Fruit fly (Drosophila melanogaster) whole organism, embryonic: ENCODE data around the gene GABPI.

Experiments used
- Adf1 ChIP-seq: fragments of 200-800 bp; sonication (Bioruptor generic); IDR thresholded peaks from 2 replicates; pipeline ENCODE4 v1.3.6; 2022; ENCODE audit warnings: missing biosample characterization, missing genetic modification characterization
- CG10267 ChIP-seq: fragments of 200-800 bp; sonication (Bioruptor generic); optimal IDR thresholded peaks from 2 replicates; lab custom pipeline; 2018; ENCODE audit warnings: missing biosample characterization, mild to moderate bottlenecking, missing genetic modification characterization, moderate library complexity
- CG10565 ChIP-seq: fragments of 200-800 bp; sonication (Bioruptor generic); optimal IDR thresholded peaks from 3 replicates; lab custom pipeline; 2016; ENCODE audit warnings: missing biosample characterization, mild to moderate bottlenecking, missing genetic modification characterization
- CG11456 ChIP-seq: fragments of 200-800 bp; sonication (Bioruptor generic); IDR thresholded peaks from 3 replicates; pipeline ENCODE4 v1.3.6; 2022; ENCODE audit warnings: missing biosample characterization, missing genetic modification characterization
- CG12219 ChIP-seq: fragments of 200-800 bp; sonication (Bioruptor generic); optimal IDR thresholded peaks from 3 replicates; lab custom pipeline; 2018; ENCODE audit warnings: missing biosample characterization, mild to moderate bottlenecking, missing genetic modification characterization
- CG12391 ChIP-seq: fragments of 200-800 bp; sonication (Bioruptor generic); optimal IDR thresholded peaks from 3 replicates; lab custom pipeline; 2018; ENCODE audit warnings: missing biosample characterization, mild to moderate bottlenecking, missing genetic modification characterization, moderate library complexity
- CG13624 ChIP-seq: fragments of 200-800 bp; sonication (Bioruptor generic); optimal IDR thresholded peaks from 2 replicates; lab custom pipeline; 2016; ENCODE audit warnings: missing biosample characterization, missing genetic modification characterization
- CG15269 ChIP-seq: fragments of 200-800 bp; sonication (Bioruptor generic); optimal IDR thresholded peaks from 2 replicates; lab custom pipeline; 2018; ENCODE audit warnings: missing biosample characterization, mild to moderate bottlenecking, missing genetic modification characterization, moderate library complexity
- CG1529 ChIP-seq: fragments of 200-800 bp; sonication (Bioruptor generic); optimal IDR thresholded peaks from 3 replicates; lab custom pipeline; 2018; ENCODE audit warnings: missing biosample characterization, missing genetic modification characterization
- CG15479 ChIP-seq: fragments of 200-800 bp; sonication (Bioruptor generic); optimal IDR thresholded peaks from 3 replicates; lab custom pipeline; 2019; ENCODE audit warnings: missing biosample characterization, mild to moderate bottlenecking, missing genetic modification characterization, moderate library complexity
- CG1603 ChIP-seq: fragments of 200-800 bp; sonication (Bioruptor generic); optimal IDR thresholded peaks from 2 replicates; lab custom pipeline; 2019; ENCODE audit warnings: missing biosample characterization, mild to moderate bottlenecking, missing genetic modification characterization, moderate library complexity
- CG16779 ChIP-seq: fragments of 200-800 bp; sonication (Bioruptor generic); IDR thresholded peaks from 2 replicates; pipeline ENCODE4 v1.3.6; 2022; ENCODE audit warnings: missing biosample characterization, missing genetic modification characterization
- CG17328 ChIP-seq: fragments of 200-800 bp; sonication (Bioruptor generic); IDR thresholded peaks from 2 replicates; pipeline ENCODE4 v1.3.6; 2022; ENCODE audit warnings: missing biosample characterization, missing genetic modification characterization
- CG18476 ChIP-seq: fragments of 200-800 bp; sonication (Bioruptor generic); optimal IDR thresholded peaks from 2 replicates; lab custom pipeline; 2016; ENCODE audit warnings: missing biosample characterization, mild to moderate bottlenecking, missing genetic modification characterization
- CG2199 ChIP-seq: fragments of 200-800 bp; sonication (Bioruptor generic); IDR thresholded peaks from 3 replicates; pipeline ENCODE4 v1.3.6; 2022; ENCODE audit warnings: missing biosample characterization, missing genetic modification characterization
- CG3281 ChIP-seq: fragments of 200-800 bp; sonication (Bioruptor generic); optimal IDR thresholded peaks from 3 replicates; lab custom pipeline; 2017; ENCODE audit warnings: missing biosample characterization, mild to moderate bottlenecking, missing genetic modification characterization
- CG3407 ChIP-seq: fragments of 200-800 bp; sonication (Bioruptor generic); optimal IDR thresholded peaks from 2 replicates; lab custom pipeline; 2018; ENCODE audit warnings: missing biosample characterization, mild to moderate bottlenecking, missing genetic modification characterization
- CG34376 ChIP-seq: fragments of 200-800 bp; sonication (Bioruptor generic); optimal IDR thresholded peaks from 2 replicates; lab custom pipeline; 2018; ENCODE audit warnings: missing biosample characterization, mild to moderate bottlenecking, missing genetic modification characterization
- CG34422 ChIP-seq: fragments of 200-800 bp; sonication (Bioruptor generic); IDR thresholded peaks from 3 replicates; pipeline ENCODE4 v1.3.6; 2022; ENCODE audit warnings: missing biosample characterization, missing genetic modification characterization
- CG3847 ChIP-seq: fragments of 200-800 bp; sonication (Bioruptor generic); IDR thresholded peaks from 2 replicates; pipeline ENCODE4 v1.3.6; 2022; ENCODE audit warnings: missing biosample characterization, missing genetic modification characterization
- CG4617 ChIP-seq: fragments of 200-800 bp; sonication (Bioruptor generic); optimal IDR thresholded peaks from 3 replicates; lab custom pipeline; 2016; ENCODE audit warnings: missing biosample characterization, missing genetic modification characterization, borderline replicate concordance
- CG4730 ChIP-seq: fragments of 200-800 bp; sonication (Bioruptor generic); IDR thresholded peaks from 2 replicates; pipeline ENCODE4 v1.3.6; 2022; ENCODE audit warnings: missing biosample characterization, missing genetic modification characterization
- CG4854 ChIP-seq: fragments of 200-800 bp; sonication (Bioruptor generic); optimal IDR thresholded peaks from 2 replicates; lab custom pipeline; 2016; ENCODE audit warnings: missing biosample characterization, missing genetic modification characterization, inconsistent platforms
- CG6175 ChIP-seq: fragments of 200-800 bp; sonication (Bioruptor generic); IDR thresholded peaks from 3 replicates; pipeline ENCODE4 v1.3.6; 2022; ENCODE audit warnings: missing biosample characterization, missing genetic modification characterization
- CG8089 ChIP-seq: fragments of 200-800 bp; sonication (Bioruptor generic); optimal IDR thresholded peaks from 3 replicates; lab custom pipeline; 2016; ENCODE audit warnings: missing biosample characterization, missing genetic modification characterization
- CG8388 ChIP-seq: fragments of 200-800 bp; sonication (Bioruptor generic); optimal IDR thresholded peaks from 2 replicates; lab custom pipeline; 2019; ENCODE audit warnings: missing biosample characterization, mild to moderate bottlenecking, missing genetic modification characterization, moderate library complexity
- CTCF ChIP-seq: fragments of 200-800 bp; sonication (Bioruptor generic); optimal IDR thresholded peaks from 2 replicates; lab custom pipeline; 2017; ENCODE audit warnings: missing biosample characterization, mild to moderate bottlenecking, missing genetic modification characterization, moderate library complexity
- D19B ChIP-seq: fragments of 200-800 bp; sonication (Bioruptor generic); optimal IDR thresholded peaks from 2 replicates; lab custom pipeline; 2017; ENCODE audit warnings: missing biosample characterization, mild to moderate bottlenecking, missing genetic modification characterization
- ERR ChIP-seq: fragments of 200-800 bp; sonication (Bioruptor generic); optimal IDR thresholded peaks from 2 replicates; lab custom pipeline; 2016; ENCODE audit warnings: missing biosample characterization, missing genetic modification characterization
- Eip74EF ChIP-seq, 2 experiments: fragments of 200-800 bp in 1 of 2; fragments of >200 bp in 1 of 2; sonication (Bioruptor generic) in 1 of 2; optimal IDR thresholded peaks; 2 replicates each; lab custom pipeline; 2017 to 2019; ENCODE audit warnings: missing biosample characterization in 2 of 2, missing genetic modification characterization in 2 of 2, mild to moderate bottlenecking in 1 of 2, moderate library complexity in 1 of 2
- Elba2 ChIP-seq: fragments of 200-800 bp; sonication (Bioruptor generic); optimal IDR thresholded peaks from 3 replicates; lab custom pipeline; 2016; ENCODE audit warnings: missing biosample characterization, missing genetic modification characterization
- Lim3 ChIP-seq: fragments of 200-800 bp; sonication (Bioruptor generic); IDR thresholded peaks from 2 replicates; pipeline ENCODE4 v1.3.6; 2022; ENCODE audit warnings: missing biosample characterization, missing genetic modification characterization
- MTF-1 ChIP-seq: fragments of 200-800 bp; sonication (Bioruptor generic); optimal IDR thresholded peaks from 2 replicates; lab custom pipeline; 2018; ENCODE audit warnings: missing biosample characterization, mild to moderate bottlenecking, missing genetic modification characterization, borderline replicate concordance
- Mrtf ChIP-seq: fragments of 200-800 bp; sonication (Bioruptor generic); IDR thresholded peaks from 3 replicates; pipeline ENCODE4 v1.3.6; 2022; ENCODE audit warnings: missing biosample characterization, missing genetic modification characterization
- Nf-YB ChIP-seq: fragments of 200-800 bp; sonication (Bioruptor generic); optimal IDR thresholded peaks from 3 replicates; lab custom pipeline; 2019; ENCODE audit warnings: missing biosample characterization, mild to moderate bottlenecking, missing genetic modification characterization, moderate library complexity
- NfI ChIP-seq: fragments of 200-800 bp; sonication (Bioruptor generic); optimal IDR thresholded peaks from 3 replicates; lab custom pipeline; 2018; ENCODE audit warnings: missing biosample characterization, mild to moderate bottlenecking, missing genetic modification characterization, moderate library complexity
- Scr ChIP-seq: fragments of 200-800 bp; sonication (Bioruptor generic); IDR thresholded peaks from 2 replicates; pipeline ENCODE4 v1.3.6; 2022; ENCODE audit warnings: missing biosample characterization, missing genetic modification characterization; ENCODE audit not compliant: partially characterized antibody
- bowl ChIP-seq: fragments of 200-800 bp; sonication (Bioruptor generic); IDR thresholded peaks from 2 replicates; pipeline ENCODE4 v1.3.6; 2022; ENCODE audit warnings: missing biosample characterization, missing genetic modification characterization
- crol ChIP-seq: fragments of 200-800 bp; sonication (Bioruptor generic); IDR thresholded peaks from 2 replicates; pipeline ENCODE4 v1.3.6; 2022; ENCODE audit warnings: missing biosample characterization, missing genetic modification characterization
- fd3F ChIP-seq: fragments of 200-800 bp; sonication (Bioruptor generic); optimal IDR thresholded peaks from 2 replicates; lab custom pipeline; 2018; ENCODE audit warnings: missing biosample characterization, mild to moderate bottlenecking, missing genetic modification characterization, moderate library complexity
- gcm2 ChIP-seq: fragments of 200-800 bp; sonication (Bioruptor generic); optimal IDR thresholded peaks from 2 replicates; lab custom pipeline; 2016; ENCODE audit warnings: missing biosample characterization, missing genetic modification characterization
- nerfin-2 ChIP-seq: fragments of 200-800 bp; sonication (Bioruptor generic); IDR thresholded peaks from 2 replicates; pipeline ENCODE4 v1.3.6; 2022; ENCODE audit warnings: missing biosample characterization, missing genetic modification characterization; ENCODE audit not compliant: partially characterized antibody
- peb ChIP-seq: fragments of 200-800 bp; sonication (Bioruptor generic); IDR thresholded peaks from 2 replicates; pipeline ENCODE4 v1.3.6; 2022; ENCODE audit warnings: missing biosample characterization, missing genetic modification characterization
- pzg ChIP-seq: fragments of 200-800 bp; sonication (Bioruptor generic); optimal IDR thresholded peaks from 3 replicates; lab custom pipeline; 2018; ENCODE audit warnings: missing biosample characterization, mild to moderate bottlenecking, missing genetic modification characterization, moderate library complexity
- seq ChIP-seq: fragments of 200-800 bp; sonication (Bioruptor generic); IDR thresholded peaks from 2 replicates; pipeline ENCODE4 v1.3.6; 2022; ENCODE audit warnings: missing biosample characterization, missing genetic modification characterization
- sna ChIP-seq: fragments of 200-800 bp; sonication (Bioruptor generic); IDR thresholded peaks from 2 replicates; pipeline ENCODE4 v1.3.6; 2022; ENCODE audit warnings: missing biosample characterization, missing genetic modification characterization; ENCODE audit not compliant: partially characterized antibody
- tgo ChIP-seq: fragments of 200-800 bp; sonication (Bioruptor generic); IDR thresholded peaks from 3 replicates; pipeline ENCODE4 v1.3.6; 2022; ENCODE audit warnings: missing biosample characterization, missing genetic modification characterization
- tna ChIP-seq: fragments of 200-800 bp; sonication (Bioruptor generic); IDR thresholded peaks from 2 replicates; pipeline ENCODE4 v1.3.6; 2022; ENCODE audit warnings: missing biosample characterization, missing genetic modification characterization; ENCODE audit not compliant: partially characterized antibody
- tup ChIP-seq: fragments of 200-800 bp; sonication (Bioruptor generic); optimal IDR thresholded peaks from 2 replicates; lab custom pipeline; 2016; ENCODE audit warnings: missing biosample characterization, mild to moderate bottlenecking, missing genetic modification characterization, moderate library complexity
- unpg ChIP-seq: fragments of 200-800 bp; sonication (Bioruptor generic); optimal IDR thresholded peaks from 3 replicates; lab custom pipeline; 2018; ENCODE audit warnings: missing biosample characterization, mild to moderate bottlenecking, missing genetic modification characterization, moderate library complexity

GABPI gene

DNA sequence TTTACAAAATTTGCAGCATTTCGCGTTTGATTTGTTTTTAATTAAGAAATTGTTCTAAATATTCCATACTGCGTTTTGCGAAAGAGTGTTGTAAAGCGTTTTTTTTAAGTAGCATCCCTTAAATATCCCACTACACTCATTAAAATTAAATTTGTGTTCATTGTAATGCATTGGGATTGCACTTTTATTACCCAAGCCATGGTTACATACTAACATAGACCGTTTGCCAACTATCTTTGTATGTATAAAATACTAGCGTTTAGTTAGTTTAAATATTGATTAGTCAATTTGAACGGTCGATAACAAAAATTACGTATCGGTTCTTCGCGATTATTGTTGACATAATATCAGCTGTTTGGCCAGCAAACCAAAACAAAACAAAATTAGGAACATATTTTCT is 9.4 kb downstream of the GABPI start, which contains the start of the genes cnir and CG17221 (continued):
- TF ChIP-seq tna (GFP tag; lab: Robert Waterston, UW) (no peak), CG6175 (GFP tag; lab: Robert Waterston, UW) (no peak), CG15479 (GFP tag; lab: Kevin White, UChicago) (no peak), tgo (GFP tag; lab: Robert Waterston, UW) (no peak), Nf-YB (GFP tag; lab: Kevin White, UChicago) (no peak), Lim3 (GFP tag; lab: Robert Waterston, UW) (no peak), CG8089 (GFP tag; lab: Kevin White, UChicago) (peak; percentile 41), CG3281 (peak; percentile 68), D19B (GFP tag; lab: Kevin White, UChicago) (no peak), Adf1 (GFP tag; lab: Robert Waterston, UW) (no peak; the same call in 1 of the 2 replicates), CG3847 (peak; percentile 63; the same call in 1 of the 2 replicates), MTF-1 (GFP tag; lab: Kevin White, UChicago) (no peak), CG15269 (tag; lab: Kevin White, UChicago) (peak; percentile 72), tup (GFP tag; lab: Kevin White, UChicago) (peak; percentile 43), peb (GFP tag; lab: Robert Waterston, UW) (no peak), Elba2 (GFP tag; lab: Kevin White, UChicago) (peak; percentile 76), CG34422 (GFP tag; lab: Robert Waterston, UW) (peak; percentile 56; the same call in 1 of the 3 replicates), pzg (GFP tag; lab: Kevin White, UChicago) (peak; percentile 72), gcm2 (GFP tag; lab: Kevin White, UChicago) (peak; percentile 53), CG1603 (peak; percentile 72), CG3407 (GFP tag; lab: Kevin White, UChicago) (no peak), sna (GFP tag; lab: Robert Waterston, UW) (no peak; the same call in 1 of the 2 replicates), CG11456 (no peak), bowl (no peak), Mrtf (GFP tag; lab: Robert Waterston, UW) (no peak), CG13624 (peak; percentile 85), CG16779 (GFP tag; lab: Robert Waterston, UW) (peak; percentile 50; the same call in 1 of the 2 replicates), CG12219 (GFP tag; lab: Kevin White, UChicago) (peak; percentile 48), crol (GFP tag; lab: Robert Waterston, UW) (no peak), fd3F (peak; percentile 58), CG10565 (GFP tag; lab: Kevin White, UChicago) (no peak), CTCF (peak; percentile 42), Eip74EF (GFP tag; optimal IDR thresholded peaks at IDR 0.05; lab: Kevin White, UChicago) (peak in 1 of 2 experiments; percentile 12), CG17328 (no peak), unpg (GFP tag; lab: Kevin White, UChicago) (peak; percentile 70), CG34376 (GFP tag; lab: Kevin White, UChicago) (peak; percentile 59), CG4617 (GFP tag; lab: Kevin White, UChicago) (peak; percentile 88), CG4854 (peak; percentile 68), CG4730 (GFP tag; lab: Robert Waterston, UW) (no peak), CG12391 (tag; lab: Kevin White, UChicago) (peak; percentile 78), CG10267 (tag; lab: Kevin White, UChicago) (peak; percentile 97), Scr (GFP tag; lab: Robert Waterston, UW) (peak; percentile 54), seq (peak; percentile 49; the same call in 1 of the 2 replicates), CG2199 (GFP tag; lab: Robert Waterston, UW) (0 out of 3 replicates have a peak, but pooled peaks have one; percentile 18), CG18476 (GFP tag; lab: Kevin White, UChicago) (peak; percentile 82), NfI (GFP tag; lab: Kevin White, UChicago) (peak; percentile 74), CG1529 (no peak), nerfin-2 (GFP tag; lab: Robert Waterston, UW) (0 out of 2 replicates have a peak, but pooled peaks have one; percentile 27), ERR (GFP tag; lab: Kevin White, UChicago) (peak; percentile 48), CG8388 (peak; percentile 23)
